4 fruit fly cellular contexts compared by ENCODE assay signal in the genomic region with DNA sequence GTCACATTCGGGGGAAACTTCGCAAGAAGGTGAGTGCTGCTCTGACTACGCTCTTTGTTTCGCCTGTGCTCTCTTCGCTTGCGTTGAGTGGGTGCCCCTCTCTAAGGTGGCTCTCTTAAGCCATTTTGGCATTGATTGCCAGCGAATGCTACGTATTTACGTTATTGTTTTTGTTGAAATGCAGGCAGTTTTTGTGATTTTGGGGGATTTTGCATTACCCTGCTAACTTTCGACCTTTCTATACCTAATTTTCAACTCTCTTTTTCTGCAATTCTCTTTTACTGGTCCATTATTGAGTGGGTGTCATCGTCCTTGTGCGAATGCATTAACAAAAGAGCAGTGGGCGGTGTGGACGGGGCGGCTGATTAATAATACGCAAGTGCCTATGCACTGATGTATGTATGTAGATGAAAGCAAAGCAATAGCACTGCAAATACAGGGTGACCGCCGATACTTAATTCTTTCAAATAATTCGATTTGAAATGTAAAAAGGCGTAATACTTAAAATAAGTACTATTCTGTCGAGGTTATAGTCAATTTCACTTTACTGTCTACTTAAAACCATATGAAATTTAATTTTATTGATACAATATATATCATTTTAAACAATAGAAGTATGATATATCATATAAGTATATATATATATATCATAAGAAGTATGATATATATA.
TF ChIP-seq lines count a peak whose summit lies in the region.

No protein-coding gene starts in this region.

TF ChIP-seq in whole organism, adult, 20 proteins besides CTCF, POLR2A, EP300 and RAD21 (continued from another document):
- TF ChIP-seq CG11617 (GFP tag; optimal IDR thresholded peaks at IDR 0.05; lab: Kevin White, UChicago) (peak; percentile 69), CG1620 (GFP tag; optimal IDR thresholded peaks at IDR 0.05; lab: Kevin White, UChicago) (no peak), bab1 (GFP tag; optimal IDR thresholded peaks at IDR 0.05; lab: Kevin White, UChicago) (peak; percentile 13)

TF ChIP-seq in whole organism, embryonic, 481 proteins besides CTCF, POLR2A, EP300 and RAD21 (continued from another document):
- TF ChIP-seq CG12942 (GFP tag; optimal IDR thresholded peaks at IDR 0.05; lab: Kevin White, UChicago) (no peak), Dp (GFP tag; optimal IDR thresholded peaks at IDR 0.05; lab: Kevin White, UChicago) (no peak), Optix (GFP tag; IDR thresholded peaks at IDR 0.05; lab: Robert Waterston, UW) (0 out of 3 replicates have a peak, but pooled peaks have one; percentile 12), CG32532 (GFP tag; IDR thresholded peaks at IDR 0.05; lab: Robert Waterston, UW) (peak; percentile 25; the same call in 1 of the 2 replicates), pros (GFP tag; optimal IDR thresholded peaks at IDR 0.05; lab: Kevin White, UChicago) (peak; percentile 76), abd-A (tag; optimal IDR thresholded peaks at IDR 0.05; lab: Kevin White, UChicago) (no peak), CG32772 (GFP tag; IDR thresholded peaks at IDR 0.05; lab: Robert Waterston, UW) (no peak), pan (optimal IDR thresholded peaks at IDR 0.05; lab: Kevin White, UChicago) (no peak), pan (GFP tag; optimal IDR thresholded peaks at IDR 0.05 in 1 of 2, IDR thresholded peaks at IDR 0.05 in 1 of 2) (no peak), nom (GFP tag; optimal IDR thresholded peaks at IDR 0.05; lab: Kevin White, UChicago) (peak; percentile 55), CG10366 (GFP tag; IDR thresholded peaks at IDR 0.05; lab: Robert Waterston, UW) (0 out of 2 replicates have a peak, but pooled peaks have one; percentile 11), CG7357 (GFP tag; IDR thresholded peaks at IDR 0.05; lab: Robert Waterston, UW) (no peak), sr (GFP tag; IDR thresholded peaks at IDR 0.05; lab: Robert Waterston, UW) (peak; percentile 63; the same call in 2 of the 3 replicates), Trl (optimal IDR thresholded peaks at IDR 0.05; lab: Kevin White, UChicago) (peak; percentile 94 to 98), Trl (GFP tag; optimal IDR thresholded peaks at IDR 0.05; lab: Kevin White, UChicago) (no peak), chinmo (GFP tag; IDR thresholded peaks at IDR 0.05; lab: Robert Waterston, UW; ENCODE audit: partially characterized antibody) (peak; percentile 82; the same call in 2 of the 4 replicates), CG14441 (GFP tag; IDR thresholded peaks at IDR 0.05; lab: Robert Waterston, UW) (no peak), lbe (GFP tag; optimal IDR thresholded peaks at IDR 0.05; lab: Kevin White, UChicago) (no peak), CG17385 (GFP tag; optimal IDR thresholded peaks at IDR 0.05; lab: Kevin White, UChicago) (peak; percentile 23), zfh1 (GFP tag; IDR thresholded peaks at IDR 0.05; lab: Robert Waterston, UW) (no peak)

TF ChIP-seq in whole organism, prepupa, 60 proteins besides CTCF, POLR2A, EP300 and RAD21 (continued from another document):
- TF ChIP-seq CG3032 (tag; optimal IDR thresholded peaks at IDR 0.05; lab: Kevin White, UChicago) (no peak), esn (GFP tag; optimal IDR thresholded peaks at IDR 0.05; lab: Kevin White, UChicago) (peak; percentile 20), Met (GFP tag; optimal IDR thresholded peaks at IDR 0.05; lab: Kevin White, UChicago) (no peak), CG9139 (GFP tag; optimal IDR thresholded peaks at IDR 0.05; lab: Kevin White, UChicago) (no peak), vri (GFP tag; optimal IDR thresholded peaks at IDR 0.05; lab: Kevin White, UChicago) (peak; percentile 8), fkh (GFP tag; optimal IDR thresholded peaks at IDR 0.05; lab: Kevin White, UChicago) (no peak), Sox102F (GFP tag; optimal IDR thresholded peaks at IDR 0.05; lab: Kevin White, UChicago) (no peak), lz (GFP tag; optimal IDR thresholded peaks at IDR 0.05; lab: Kevin White, UChicago) (peak; percentile 2), CG8319 (GFP tag; optimal IDR thresholded peaks at IDR 0.05; lab: Kevin White, UChicago) (no peak), pdm3 (GFP tag; optimal IDR thresholded peaks at IDR 0.05; lab: Kevin White, UChicago) (no peak), CG6163 (GFP tag; IDR thresholded peaks at IDR 0.05; lab: Robert Waterston, UW) (peak; percentile 48), CG32006 (GFP tag; optimal IDR thresholded peaks at IDR 0.05; lab: Kevin White, UChicago) (no peak), acj6 (GFP tag; optimal IDR thresholded peaks at IDR 0.05; lab: Kevin White, UChicago) (peak; percentile 18), CG6854 (GFP tag; optimal IDR thresholded peaks at IDR 0.05; lab: Kevin White, UChicago) (peak; percentile 15), CG7368 (GFP tag; optimal IDR thresholded peaks at IDR 0.05; lab: Kevin White, UChicago) (no peak), Lpt (GFP tag; optimal IDR thresholded peaks at IDR 0.05; lab: Kevin White, UChicago) (no peak), CG6808 (GFP tag; optimal IDR thresholded peaks at IDR 0.05; lab: Kevin White, UChicago) (no peak), dsx (GFP tag; optimal IDR thresholded peaks at IDR 0.05; lab: Kevin White, UChicago; ENCODE audit: poor library complexity, severe bottlenecking) (no peak), OdsH (GFP tag; optimal IDR thresholded peaks at IDR 0.05; lab: Kevin White, UChicago) (no peak), fd85E (GFP tag; optimal IDR thresholded peaks at IDR 0.05; lab: Kevin White, UChicago) (no peak), eg (GFP tag; IDR thresholded peaks at IDR 0.05; lab: Robert Waterston, UW) (peak; percentile 69; the same call in 2 of the 3 replicates), Ets21C (GFP tag; optimal IDR thresholded peaks at IDR 0.05; lab: Kevin White, UChicago) (no peak), CG16779 (tag; optimal IDR thresholded peaks at IDR 0.05; lab: Kevin White, UChicago) (peak; percentile 35), CG10631 (GFP tag; optimal IDR thresholded peaks at IDR 0.05; lab: Kevin White, UChicago) (no peak), CG10669 (GFP tag; optimal IDR thresholded peaks at IDR 0.05; lab: Kevin White, UChicago) (no peak), CG4318 (GFP tag; optimal IDR thresholded peaks at IDR 0.05; lab: Kevin White, UChicago) (no peak), CG15336 (GFP tag; IDR thresholded peaks at IDR 0.05; lab: Robert Waterston, UW) (peak; percentile 75), dac (GFP tag; optimal IDR thresholded peaks at IDR 0.05; lab: Kevin White, UChicago) (no peak), Gug (GFP tag; IDR thresholded peaks at IDR 0.05; lab: Robert Waterston, UW) (peak; percentile 30; the same call in 1 of the 2 replicates), CG6276 (GFP tag; optimal IDR thresholded peaks at IDR 0.05; lab: Kevin White, UChicago) (no peak), CG11902 (GFP tag; optimal IDR thresholded peaks at IDR 0.05; lab: Kevin White, UChicago) (no peak), CG1621 (tag; optimal IDR thresholded peaks at IDR 0.05; lab: Kevin White, UChicago) (no peak), CG11762 (GFP tag; optimal IDR thresholded peaks at IDR 0.05; lab: Kevin White, UChicago; ENCODE audit: insufficient read depth) (no peak), achi (GFP tag; optimal IDR thresholded peaks at IDR 0.05; lab: Kevin White, UChicago) (no peak), Sox14 (GFP tag; optimal IDR thresholded peaks at IDR 0.05; lab: Kevin White, UChicago) (peak; percentile 33), CG6792 (GFP tag; optimal IDR thresholded peaks at IDR 0.05; lab: Kevin White, UChicago) (peak; percentile 1), topi (GFP tag; optimal IDR thresholded peaks at IDR 0.05; lab: Kevin White, UChicago) (no peak), CG34406 (GFP tag; optimal IDR thresholded peaks at IDR 0.05; lab: Kevin White, UChicago) (peak; percentile 63), salr (GFP tag; optimal IDR thresholded peaks at IDR 0.05; lab: Kevin White, UChicago) (no peak), Hr4 (GFP tag; optimal IDR thresholded peaks at IDR 0.05; lab: Kevin White, UChicago) (no peak), Blimp-1 (GFP tag; optimal IDR thresholded peaks at IDR 0.05; lab: Kevin White, UChicago) (no peak)

TF ChIP-seq in whole organism, pupa, 21 proteins besides CTCF, POLR2A, EP300 and RAD21 (continued from another document):
- TF ChIP-seq EcR (GFP tag; optimal IDR thresholded peaks at IDR 0.05; lab: Kevin White, UChicago) (peak; percentile 94), CG12605 (GFP tag; IDR thresholded peaks at IDR 0.05; lab: Robert Waterston, UW) (peak; percentile 67)
TF ChIP-seq in whole organism, pupa: peak in this region for 9.
